Worm (Caenorhabditis elegans): ENCODE results near the gene atg-4.2.

DNA sequence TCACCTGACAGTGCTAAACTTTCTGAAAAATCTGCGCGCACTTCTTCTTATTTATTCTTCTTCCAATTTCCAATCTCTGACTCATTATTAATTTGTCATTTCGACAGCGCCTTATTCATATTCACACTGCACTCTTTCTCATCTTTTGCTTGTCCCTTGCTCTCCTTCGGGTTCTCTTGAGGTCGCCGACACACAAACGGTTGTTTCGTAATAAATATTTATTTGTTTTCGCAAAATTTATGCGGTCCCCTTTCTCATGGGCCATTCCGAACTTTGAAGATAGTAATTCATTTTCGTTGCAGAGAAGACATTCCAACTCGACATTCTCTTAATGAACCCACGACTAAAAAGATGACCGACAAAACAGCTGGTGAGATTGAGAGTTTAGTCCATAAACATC, 46.9 kb downstream of the atg-4.2 start, which contains the start of gene magi-1:
- TF ChIP-seq scrt-1 (GFP tag; IDR thresholded peaks at IDR 0.05) (no peak), ama-1 (optimal IDR thresholded peaks at IDR 0.05) (no peak), B0310.2 (tag; optimal IDR thresholded peaks at IDR 0.05) (no peak), pes-1 (GFP tag; IDR thresholded peaks at IDR 0.05) (no peak), aly-1 (tag; optimal IDR thresholded peaks at IDR 0.05) (no peak), tra-4 (tag; optimal IDR thresholded peaks at IDR 0.05) (no peak), tbx-37 (GFP tag; conservative IDR thresholded peaks at IDR 0.05) (no peak), tbx-11 (GFP tag; IDR thresholded peaks at IDR 0.05) (no peak), F13C5.2 (tag; optimal IDR thresholded peaks at IDR 0.05) (no peak), hnd-1 (tag; optimal IDR thresholded peaks at IDR 0.05) (no peak), sea-1 (GFP tag; conservative IDR thresholded peaks at IDR 0.05) (no peak)
